Worm (Caenorhabditis elegans) whole organism, L1 larva: ENCODE results near the gene F49C5.16.

ENCODE experiments used
- C16A3.4 ChIP-seq: fragments of 150-350 bp; optimal IDR thresholded peaks from 2 replicates; lab custom pipeline; 2014; ENCODE audit warnings: missing biosample characterization, missing genetic modification characterization
- Y116A8C.19 ChIP-seq: sonication (generic microtip); optimal IDR thresholded peaks from 2 replicates; lab custom pipeline; 2016; ENCODE audit warnings: missing compliant biosample characterization, missing genetic modification characterization, borderline replicate concordance
- aly-2 ChIP-seq: fragments of 150-350 bp; optimal IDR thresholded peaks from 2 replicates; lab custom pipeline; 2014; ENCODE audit warnings: missing biosample characterization, missing genetic modification characterization
- blmp-1 ChIP-seq: fragments of 150-350 bp; optimal IDR thresholded peaks from 2 replicates; lab custom pipeline; 2014; ENCODE audit warnings: missing biosample characterization, missing genetic modification characterization
- ceh-82 ChIP-seq, 3 experiments: fragments of 150-350 bp in 1 of 3; sonication (generic microtip) in 2 of 3; optimal IDR thresholded peaks; 2 replicates each; lab custom pipeline; 2014 to 2017; ENCODE audit warnings: missing biosample characterization in 3 of 3, missing genetic modification characterization in 3 of 3
- ceh-88 ChIP-seq: fragments of 200-800 bp; sonication (Bioruptor generic); IDR thresholded peaks from 2 replicates; pipeline ENCODE4 v1.3.6; 2022; ENCODE audit warnings: missing genetic modification characterization, missing compliant biosample characterization
- ceh-90 ChIP-seq: sonication (generic microtip); optimal IDR thresholded peaks from 2 replicates; lab custom pipeline; 2016; ENCODE audit warnings: missing genetic modification characterization, missing compliant biosample characterization
- dsc-1 ChIP-seq: sonication (generic microtip); optimal IDR thresholded peaks from 2 replicates; lab custom pipeline; 2016; ENCODE audit warnings: mild to moderate bottlenecking, missing genetic modification characterization, missing compliant biosample characterization
- efl-1 ChIP-seq, 4 experiments: fragments of 150-350 bp; optimal IDR thresholded peaks in 3 of 4; peaks in 1 of 4; 1 replicate in 1 of 4; 2 replicates in 3 of 4; lab custom pipeline; 2014; ENCODE audit warnings: missing biosample characterization in 2 of 4, missing genetic modification characterization in 2 of 4, missing genetic modification reagents in 2 of 4
- efl-3 ChIP-seq: fragments of 200-800 bp; sonication (Bioruptor generic); optimal IDR thresholded peaks from 2 replicates; lab custom pipeline; 2018; ENCODE audit warnings: mild to moderate bottlenecking, missing genetic modification characterization, missing compliant biosample characterization
- egl-13 ChIP-seq: sonication (generic microtip); optimal IDR thresholded peaks from 2 replicates; lab custom pipeline; 2016; ENCODE audit warnings: missing genotype, missing genetic modification reagents, missing genetic modification characterization, missing compliant biosample characterization
- egl-27 ChIP-seq, 2 experiments: fragments of 150-350 bp in 1 of 2; sonication (generic microtip); optimal IDR thresholded peaks; 3 replicates each; lab custom pipeline; 2017 to 2018; ENCODE audit warnings: missing biosample characterization in 2 of 2, missing genetic modification characterization in 2 of 2, missing genetic modification reagents in 2 of 2
- elt-2 ChIP-seq: sonication (generic microtip); optimal IDR thresholded peaks from 2 replicates; lab custom pipeline; 2016; ENCODE audit warnings: missing genetic modification characterization, mild to moderate bottlenecking, inconsistent platforms, missing compliant biosample characterization, missing genetic modification reagents
- fkh-4 ChIP-seq: sonication (generic microtip); optimal IDR thresholded peaks from 2 replicates; lab custom pipeline; 2016; ENCODE audit warnings: missing compliant biosample characterization, missing genetic modification characterization, borderline replicate concordance
- lin-14 ChIP-seq: fragments of 200-800 bp; sonication (Bioruptor generic); optimal IDR thresholded peaks from 2 replicates; lab custom pipeline; 2018; ENCODE audit warnings: mild to moderate bottlenecking, missing genetic modification characterization, moderate library complexity, missing compliant biosample characterization
- lin-15B ChIP-seq: fragments of 150-350 bp; sonication (generic microtip); optimal IDR thresholded peaks from 3 replicates; lab custom pipeline; 2014; ENCODE audit warnings: missing biosample characterization, missing genetic modification characterization
- lsy-2 ChIP-seq, 2 experiments: fragments of 150-350 bp; optimal IDR thresholded peaks; 2 replicates each; lab custom pipeline; 2014; ENCODE audit warnings: missing biosample characterization in 2 of 2, missing genetic modification characterization in 2 of 2
- nhr-47 ChIP-seq: sonication (generic microtip); optimal IDR thresholded peaks from 2 replicates; lab custom pipeline; 2016; ENCODE audit warnings: mild to moderate bottlenecking, missing genetic modification characterization, moderate library complexity, missing compliant biosample characterization
- nhr-76 ChIP-seq: sonication (generic microtip); optimal IDR thresholded peaks from 2 replicates; lab custom pipeline; 2017; ENCODE audit warnings: missing biosample characterization, missing genetic modification characterization
- nhr-77 ChIP-seq: fragments of 150-350 bp; optimal IDR thresholded peaks from 2 replicates; lab custom pipeline; 2014; ENCODE audit warnings: missing biosample characterization, missing genetic modification characterization
- pag-3 ChIP-seq: sonication (generic microtip); optimal IDR thresholded peaks from 2 replicates; lab custom pipeline; 2017; ENCODE audit warnings: missing genetic modification characterization, mild to moderate bottlenecking, missing compliant biosample characterization, antibody characterized with exemption, borderline replicate concordance; ENCODE audit not compliant: insufficient read depth
- rnt-1 ChIP-seq: sonication (generic microtip); optimal IDR thresholded peaks from 2 replicates; lab custom pipeline; 2016; ENCODE audit warnings: mild to moderate bottlenecking, missing genetic modification characterization, moderate library complexity, missing compliant biosample characterization
- sup-37 ChIP-seq: fragments of 200-800 bp; sonication (Bioruptor generic); optimal IDR thresholded peaks from 2 replicates; lab custom pipeline; 2018; ENCODE audit warnings: mild to moderate bottlenecking, missing genetic modification characterization, missing compliant biosample characterization
- swsn-7 ChIP-seq: sonication (generic microtip); optimal IDR thresholded peaks from 2 replicates; lab custom pipeline; 2016; ENCODE audit warnings: missing genetic modification characterization, missing compliant biosample characterization
- unc-86 ChIP-seq: sonication (generic microtip); optimal IDR thresholded peaks from 2 replicates; lab custom pipeline; 2016; ENCODE audit warnings: missing genetic modification characterization, missing compliant biosample characterization
- zag-1 ChIP-seq: fragments of 150-350 bp; optimal IDR thresholded peaks from 2 replicates; lab custom pipeline; 2014; ENCODE audit warnings: missing biosample characterization, missing genetic modification characterization

The F49C5.16 gene

ce11 chrII:12573541-12573940 lies 25.9 kb downstream of the F49C5.16 start, which contains the start of gene Y38E10A.2:
Y38E10A.2 (minus strand) TSS chrII:12573641.
- TF ChIP-seq unc-86 (tag; lab: Kevin White, UChicago) (no peak), rnt-1 (no peak), zag-1 (tag; lab: Kevin White, UChicago) (no peak), sup-37 (GFP tag; lab: Kevin White, UChicago) (no peak), C16A3.4 (no peak), egl-13 (tag; lab: Kevin White, UChicago) (no peak), pag-3 (tag; lab: Kevin White, UChicago) (no peak), Y116A8C.19 (tag; lab: Kevin White, UChicago) (no peak), ceh-90 (tag; lab: Kevin White, UChicago) (no peak), nhr-76 (tag; lab: Kevin White, UChicago) (no peak), ceh-82 (tag; optimal IDR thresholded peaks at IDR 0.05; lab: Kevin White, UChicago) (no peak), nhr-77 (no peak)

- TF ChIP-seq efl-1 (optimal IDR thresholded peaks at IDR 0.05; lab: Kevin White, UChicago) (no peak), efl-1 (GFP tag; optimal IDR thresholded peaks at IDR 0.05 in 1 of 2; lab: Kevin White, UChicago) (peak in 1 of 2 experiments; percentile 59), lin-14 (no peak)
- TF ChIP-seq, all 84 proteins: peak for 1
Observed at ce11 chrII:12574668-12575067, 27.0 kb downstream of the F49C5.16 start, which contains the start of gene Y38E10A.3. Y38E10A.3 (minus strand) TSS chrII:12574768.

ce11 chrII:12577754-12578153 lies 30.1 kb downstream of the F49C5.16 start, which contains the start of gene clec-8:
clec-8 (minus strand) TSS chrII:12578061.
- TF ChIP-seq blmp-1 (no peak), lin-15B (tag; lab: Kevin White, UChicago) (no peak), lsy-2 (tag; optimal IDR thresholded peaks at IDR 0.05; lab: Kevin White, UChicago) (no peak), elt-2 (tag; lab: Kevin White, UChicago) (peak; percentile 72)
- TF ChIP-seq, all 84 proteins: peak for 1

DNA sequence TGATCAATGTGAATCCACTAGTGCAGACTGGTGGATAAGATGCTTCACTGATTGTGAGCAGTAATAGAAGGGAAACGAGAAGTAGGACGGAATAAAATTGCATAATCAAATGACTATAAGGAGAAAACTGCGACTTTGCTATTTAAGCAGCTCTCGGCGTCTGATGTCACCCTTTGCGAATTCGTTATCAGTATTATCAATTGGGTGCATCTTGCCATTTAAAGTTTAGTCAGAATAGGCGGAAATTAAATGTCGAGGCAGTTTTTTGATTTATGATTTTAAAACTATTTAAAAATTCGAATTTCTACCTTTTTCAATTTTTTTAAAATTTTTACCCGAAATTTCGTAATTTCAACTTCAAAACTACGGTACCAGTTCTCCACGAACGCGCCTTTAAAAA lies 33.3 kb downstream of the F49C5.16 start, which contains the start of gene clec-4:
Gene clec-4, minus strand, starts transcription at position 162 of the 400 bp plus-strand sequence.
- TF ChIP-seq efl-3 (GFP tag; lab: Kevin White, UChicago), result no peak
- no peak for TF ChIP-seq egl-27 (tag; optimal IDR thresholded peaks at IDR 0.05; lab: Kevin White, UChicago)
- TF ChIP-seq fkh-4, result no peak
- no peak for TF ChIP-seq C16A3.4
- no peak for TF ChIP-seq aly-2 (tag; lab: Kevin White, UChicago)
- TF ChIP-seq swsn-7 (tag; lab: Kevin White, UChicago), result no peak
- TF ChIP-seq dsc-1 (tag; lab: Kevin White, UChicago), result no peak
- TF ChIP-seq ceh-88 (GFP tag; lab: Robert Waterston, UW), result no peak
- no peak for TF ChIP-seq lin-14
- no peak for TF ChIP-seq nhr-47
